ENCODE assay signal across 4 worm cellular contexts in the genomic region with DNA sequence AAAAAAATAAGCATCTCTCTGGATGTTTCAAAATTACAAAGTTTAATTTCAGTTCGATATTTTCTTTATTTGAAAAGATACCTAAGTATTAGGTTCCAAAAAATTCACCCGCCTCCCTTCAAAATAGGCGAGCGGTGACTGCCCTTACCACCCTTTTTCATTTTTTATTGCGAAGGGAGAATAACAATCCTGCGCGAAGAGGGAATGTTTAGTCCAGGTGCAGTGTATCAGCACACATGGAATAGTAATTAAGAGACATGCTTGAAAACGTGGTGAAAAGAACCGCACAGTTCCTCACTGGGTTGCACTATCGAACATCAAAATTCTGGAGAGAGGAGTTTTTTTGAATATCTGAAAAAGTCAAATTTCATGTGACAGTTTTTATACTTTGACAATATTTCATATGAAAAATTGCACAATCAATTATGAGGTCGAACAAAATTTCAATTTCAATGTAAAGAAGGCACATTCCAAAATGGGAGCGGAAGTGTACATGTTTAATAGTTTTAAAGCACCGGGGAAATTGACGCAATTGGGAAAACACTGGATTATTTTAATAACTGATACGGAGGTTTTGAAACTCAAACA.
TF ChIP-seq lines count a peak whose summit lies in the region.

No protein-coding gene starts in this region.

TF ChIP-seq in whole organism, L2 larva, 48 proteins besides CTCF, POLR2A, EP300 and RAD21 (continues in another document):
- TF ChIP-seq ztf-11 (tag; optimal IDR thresholded peaks at IDR 0.05; lab: Kevin White, UChicago) (peak; percentile 6), C34F6.9 (tag; optimal IDR thresholded peaks at IDR 0.05; lab: Kevin White, UChicago) (peak; percentile 66), nhr-21 (tag; optimal IDR thresholded peaks at IDR 0.05; lab: Kevin White, UChicago) (peak; percentile 76), mab-5 (tag; optimal IDR thresholded peaks at IDR 0.05; lab: Kevin White, UChicago) (peak; percentile 79), egl-27 (tag; optimal IDR thresholded peaks at IDR 0.05; lab: Kevin White, UChicago) (peak; percentile 61), nhr-11 (tag; optimal IDR thresholded peaks at IDR 0.05; lab: Kevin White, UChicago) (no peak), nhr-6 (tag; optimal IDR thresholded peaks at IDR 0.05; lab: Kevin White, UChicago) (peak; percentile 82), R02D3.7 (tag; optimal IDR thresholded peaks at IDR 0.05; lab: Kevin White, UChicago) (peak; percentile 22), crh-2 (tag; optimal IDR thresholded peaks at IDR 0.05; lab: Kevin White, UChicago) (peak; percentile 84), mdl-1 (tag; optimal IDR thresholded peaks at IDR 0.05; lab: Kevin White, UChicago) (peak in 1 of 2 experiments; percentile 51), aly-2 (tag; optimal IDR thresholded peaks at IDR 0.05; lab: Kevin White, UChicago) (no peak), ZK546.5 (tag; optimal IDR thresholded peaks at IDR 0.05; lab: Kevin White, UChicago) (no peak), unc-55 (GFP tag; optimal IDR thresholded peaks at IDR 0.05; lab: Kevin White, UChicago) (peak; percentile 86), nhr-10 (tag; optimal IDR thresholded peaks at IDR 0.05; lab: Kevin White, UChicago) (peak; percentile 68), lin-39 (tag; optimal IDR thresholded peaks at IDR 0.05; lab: Kevin White, UChicago) (no peak), lin-11 (tag; optimal IDR thresholded peaks at IDR 0.05; lab: Kevin White, UChicago) (no peak), sem-4 (tag; optimal IDR thresholded peaks at IDR 0.05; lab: Kevin White, UChicago) (no peak), elt-1 (tag; optimal IDR thresholded peaks at IDR 0.05; lab: Kevin White, UChicago) (no peak), peb-1 (tag; optimal IDR thresholded peaks at IDR 0.05; lab: Kevin White, UChicago) (no peak), alr-1 (tag; optimal IDR thresholded peaks at IDR 0.05; lab: Kevin White, UChicago) (no peak), nhr-23 (tag; optimal IDR thresholded peaks at IDR 0.05; lab: Kevin White, UChicago) (no peak), F13H6.1 (tag; optimal IDR thresholded peaks at IDR 0.05; lab: Kevin White, UChicago) (peak; percentile 89)

TF ChIP-seq in whole organism, L4 larva, 104 proteins besides CTCF, POLR2A, EP300 and RAD21 (continues in another document):
- no peak for TF ChIP-seq ceh-62 (tag; optimal IDR thresholded peaks at IDR 0.05; lab: Kevin White, UChicago)
- TF ChIP-seq fos-1 (tag; optimal IDR thresholded peaks at IDR 0.05; lab: Kevin White, UChicago), result no peak
- TF ChIP-seq vab-7 (GFP tag; IDR thresholded peaks at IDR 0.05; lab: Robert Waterston, UW), result peak; percentile 91
- TF ChIP-seq Y75B8A.6 (GFP tag; IDR thresholded peaks at IDR 0.05; lab: Robert Waterston, UW), result no peak
- TF ChIP-seq fkh-10 (GFP tag; optimal IDR thresholded peaks at IDR 0.05; lab: Kevin White, UChicago), result peak; percentile 52
- peak; percentile 78 for TF ChIP-seq mdt-29 (GFP tag; IDR thresholded peaks at IDR 0.05; lab: Robert Waterston, UW)
- TF ChIP-seq mes-2 (tag; optimal IDR thresholded peaks at IDR 0.05; lab: Kevin White, UChicago; ENCODE audit: poor library complexity, severe bottlenecking), result peak; percentile 93
- peak; percentile 48; the same call in 1 of the 2 replicates for TF ChIP-seq mxl-2 (GFP tag; conservative IDR thresholded peaks at IDR 0.05; lab: Robert Waterston, UW)
- TF ChIP-seq pha-4 (GFP tag; IDR thresholded peaks at IDR 0.05; lab: Robert Waterston, UW), result peak; percentile 95
- no peak for TF ChIP-seq pha-4 (tag; optimal IDR thresholded peaks at IDR 0.05; lab: Kevin White, UChicago)
- peak; percentile 9 for TF ChIP-seq dpl-1 (GFP tag; optimal IDR thresholded peaks at IDR 0.05; lab: Kevin White, UChicago)
- TF ChIP-seq lsy-2 (tag; optimal IDR thresholded peaks at IDR 0.05; lab: Kevin White, UChicago), result peak; percentile 61 to 82
- TF ChIP-seq unc-62 (GFP tag; optimal IDR thresholded peaks at IDR 0.05 in 1 of 2; lab: Kevin White, UChicago), result no peak
- TF ChIP-seq unc-62 (tag; optimal IDR thresholded peaks at IDR 0.05; lab: Kevin White, UChicago), result no peak
- TF ChIP-seq nhr-41 (GFP tag; IDR thresholded peaks at IDR 0.05; lab: Robert Waterston, UW), result peak; percentile 80
- peak; percentile 51 for TF ChIP-seq zfp-2 (tag; optimal IDR thresholded peaks at IDR 0.05; lab: Kevin White, UChicago)
- peak; percentile 85 for TF ChIP-seq lin-38 (GFP tag; IDR thresholded peaks at IDR 0.05; lab: Robert Waterston, UW)
- peak; percentile 92 for TF ChIP-seq spr-1 (tag; optimal IDR thresholded peaks at IDR 0.05; lab: Kevin White, UChicago)
- TF ChIP-seq snpc-1.2 (GFP tag; IDR thresholded peaks at IDR 0.05; lab: Robert Waterston, UW), result no peak
- peak; percentile 91 for TF ChIP-seq nhr-77 (tag; optimal IDR thresholded peaks at IDR 0.05; lab: Kevin White, UChicago)
- no peak for TF ChIP-seq ama-1 (optimal IDR thresholded peaks at IDR 0.05; lab: Kevin White, UChicago)
- peak; percentile 16 for TF ChIP-seq aha-1 (tag; lab: Kevin White, UChicago)

TF ChIP-seq in whole organism, late embryonic, 69 proteins besides CTCF, POLR2A, EP300 and RAD21 (continues in another document):
- TF ChIP-seq pag-3 (tag; optimal IDR thresholded peaks at IDR 0.05; lab: Kevin White, UChicago; ENCODE audit: borderline replicate concordance) (no peak), unc-86 (tag; optimal IDR thresholded peaks at IDR 0.05; lab: Kevin White, UChicago) (no peak), hlh-13 (GFP tag; optimal IDR thresholded peaks at IDR 0.05; lab: Kevin White, UChicago) (no peak), che-1 (tag; optimal IDR thresholded peaks at IDR 0.05; lab: Kevin White, UChicago) (no peak), pros-1 (tag; optimal IDR thresholded peaks at IDR 0.05; lab: Kevin White, UChicago) (no peak), ceh-34 (tag; optimal IDR thresholded peaks at IDR 0.05; lab: Kevin White, UChicago) (peak; percentile 35), ceh-31 (tag; optimal IDR thresholded peaks at IDR 0.05; lab: Kevin White, UChicago) (peak; percentile 58), elt-4 (tag; optimal IDR thresholded peaks at IDR 0.05; lab: Kevin White, UChicago) (no peak), gmeb-2 (tag; optimal IDR thresholded peaks at IDR 0.05; lab: Kevin White, UChicago) (no peak), K02D7.2 (tag; optimal IDR thresholded peaks at IDR 0.05; lab: Kevin White, UChicago) (no peak), ceh-6 (GFP tag; optimal IDR thresholded peaks at IDR 0.05; lab: Kevin White, UChicago) (no peak), sdc-2 (tag; optimal IDR thresholded peaks at IDR 0.05; lab: Kevin White, UChicago) (peak; percentile 99), unc-55 (GFP tag; optimal IDR thresholded peaks at IDR 0.05; lab: Kevin White, UChicago) (no peak), ztf-16 (tag; optimal IDR thresholded peaks at IDR 0.05; lab: Kevin White, UChicago) (no peak), zip-5 (tag; optimal IDR thresholded peaks at IDR 0.05; lab: Kevin White, UChicago) (no peak), unc-42 (tag; optimal IDR thresholded peaks at IDR 0.05; lab: Kevin White, UChicago) (peak; percentile 58), ref-2 (tag; optimal IDR thresholded peaks at IDR 0.05; lab: Kevin White, UChicago) (peak; percentile 44), ceh-14 (tag; optimal IDR thresholded peaks at IDR 0.05; lab: Kevin White, UChicago) (no peak), rnt-1 (tag; optimal IDR thresholded peaks at IDR 0.05; lab: Kevin White, UChicago) (peak; percentile 26), dve-1 (tag; optimal IDR thresholded peaks at IDR 0.05; lab: Kevin White, UChicago) (no peak), tbx-7 (tag; optimal IDR thresholded peaks at IDR 0.05; lab: Kevin White, UChicago) (no peak), madf-2 (tag; optimal IDR thresholded peaks at IDR 0.05; lab: Kevin White, UChicago) (no peak), pha-2 (tag; optimal IDR thresholded peaks at IDR 0.05; lab: Kevin White, UChicago) (no peak), nfya-1 (tag; optimal IDR thresholded peaks at IDR 0.05; lab: Kevin White, UChicago) (peak; percentile 44)

TF ChIP-seq in whole organism, mixed stage, embryonic, 35 proteins besides CTCF, POLR2A, EP300 and RAD21:
- TF ChIP-seq M03D4.4 (tag; optimal IDR thresholded peaks at IDR 0.05; lab: Kevin White, UChicago) (no peak), nhr-237 (tag; optimal IDR thresholded peaks at IDR 0.05; lab: Kevin White, UChicago) (peak; percentile 83), drap-1 (GFP tag; optimal IDR thresholded peaks at IDR 0.05; lab: Kevin White, UChicago) (peak; percentile 52), mab-5 (tag; optimal IDR thresholded peaks at IDR 0.05; lab: Kevin White, UChicago) (no peak), zip-8 (tag; optimal IDR thresholded peaks at IDR 0.05; lab: Kevin White, UChicago) (no peak), ztf-11 (tag; optimal IDR thresholded peaks at IDR 0.05; lab: Kevin White, UChicago) (no peak), tbx-8 (GFP tag; optimal IDR thresholded peaks at IDR 0.05; lab: Kevin White, UChicago) (no peak), hlh-1 (tag; optimal IDR thresholded peaks at IDR 0.05; lab: Kevin White, UChicago) (no peak), ceh-83 (GFP tag; optimal IDR thresholded peaks at IDR 0.05; lab: Kevin White, UChicago) (no peak), sptf-1 (tag; optimal IDR thresholded peaks at IDR 0.05; lab: Kevin White, UChicago) (peak; percentile 25), elt-1 (tag; optimal IDR thresholded peaks at IDR 0.05; lab: Kevin White, UChicago; ENCODE audit: borderline replicate concordance, insufficient read depth) (no peak), lsy-2 (tag; optimal IDR thresholded peaks at IDR 0.05; lab: Kevin White, UChicago) (peak; percentile 8), lin-32 (GFP tag; optimal IDR thresholded peaks at IDR 0.05; lab: Kevin White, UChicago) (no peak), nhr-76 (tag; optimal IDR thresholded peaks at IDR 0.05; lab: Kevin White, UChicago) (no peak), ces-1 (GFP tag; optimal IDR thresholded peaks at IDR 0.05; lab: Kevin White, UChicago) (peak; percentile 49), unc-120 (tag; optimal IDR thresholded peaks at IDR 0.05; lab: Kevin White, UChicago; ENCODE audit: poor library complexity, severe bottlenecking) (peak; percentile 23)
TF ChIP-seq in whole organism, mixed stage, embryonic: peak in this region for 6.
